Worm (Caenorhabditis elegans) whole organism, midembryonic: Measurements from ENCODE around the gene gcp-2.1.

ENCODE experiments used
- cog-1 ChIP-seq: sonication (generic microtip); optimal IDR thresholded peaks from 2 replicates; lab custom pipeline; 2016; ENCODE audit warnings: missing genetic modification characterization, missing compliant biosample characterization
- ztf-23 ChIP-seq: fragments of 200-800 bp; sonication (Bioruptor generic); IDR thresholded peaks from 2 replicates; pipeline ENCODE4 v1.3.6; 2022; ENCODE audit warnings: missing genetic modification reagents, missing genetic modification characterization, missing compliant biosample characterization

DNA sequence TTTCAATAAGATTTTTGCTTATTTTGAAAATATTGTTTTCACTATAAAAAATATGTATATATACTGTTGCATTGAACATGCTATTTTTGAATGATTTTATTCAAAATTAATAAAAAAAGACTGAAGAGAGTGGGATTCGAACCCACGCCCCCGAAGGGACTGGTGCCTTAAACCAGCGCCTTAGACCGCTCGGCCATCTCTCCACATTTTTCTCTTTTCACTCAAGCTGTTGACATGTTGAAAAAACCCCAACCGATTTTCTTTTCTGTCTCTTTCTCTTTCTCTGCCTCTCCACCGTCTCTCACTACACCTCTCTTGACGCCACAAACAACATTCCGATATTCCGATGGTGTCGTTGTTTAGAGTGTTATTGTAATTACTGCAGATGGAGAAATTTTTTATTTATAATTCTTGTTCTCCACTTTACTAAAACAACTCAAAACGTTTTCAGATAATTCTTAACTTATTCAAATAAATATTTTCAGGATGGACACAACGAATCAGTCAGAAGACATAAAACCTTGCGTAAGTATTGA, 51.6 kb downstream of the gcp-2.1 start, which contains the start of gene sor-3:
- peak; percentile 96 for TF ChIP-seq ztf-23
- TF ChIP-seq cog-1 (tag; lab: Kevin White, UChicago) = peak; percentile 83
